Worm (Caenorhabditis elegans): Measurements from ENCODE around the gene apm-3.

Gene apm-3

ce11 chrX:952557-953083 lies 2.2 kb upstream of the apm-3 start:
- TF ChIP-seq Y79H2A.3 (GFP tag; conservative IDR thresholded peaks at IDR 0.05) (no peak), ztf-22 (GFP tag; optimal IDR thresholded peaks at IDR 0.05) (no peak), him-1 (tag; optimal IDR thresholded peaks at IDR 0.05) (no peak), nhr-27 (tag; optimal IDR thresholded peaks at IDR 0.05) (no peak), bed-1 (GFP tag; IDR thresholded peaks at IDR 0.05) (no peak), T26A5.8 (tag; optimal IDR thresholded peaks at IDR 0.05) (no peak), attf-5 (GFP tag; optimal IDR thresholded peaks at IDR 0.05) (no peak), mxl-1 (tag; optimal IDR thresholded peaks at IDR 0.05) (no peak), nfya-2 (GFP tag; IDR thresholded peaks at IDR 0.05) (no peak)

- TF ChIP-seq D2030.7 (GFP tag; IDR thresholded peaks at IDR 0.05), result no peak
- no peak for TF ChIP-seq Y53G8AR.9 (GFP tag; conservative IDR thresholded peaks at IDR 0.05)
- no peak for TF ChIP-seq zfh-2 (GFP tag; conservative IDR thresholded peaks at IDR 0.05)
- no peak for TF ChIP-seq F39B2.1 (GFP tag; IDR thresholded peaks at IDR 0.05)
- no peak for TF ChIP-seq B0019.2 (GFP tag; conservative IDR thresholded peaks at IDR 0.05)
- TF ChIP-seq pbrm-1 (GFP tag; IDR thresholded peaks at IDR 0.05), result no peak
- no peak for TF ChIP-seq ceh-40 (GFP tag; IDR thresholded peaks at IDR 0.05)
- no peak for TF ChIP-seq ceh-91 (GFP tag; IDR thresholded peaks at IDR 0.05)
- no peak for TF ChIP-seq egrh-3 (GFP tag; IDR thresholded peaks at IDR 0.05)
- TF ChIP-seq attf-5 (GFP tag; optimal IDR thresholded peaks at IDR 0.05), result no peak
- TF ChIP-seq lin-26 (GFP tag; IDR thresholded peaks at IDR 0.05), result no peak
- no peak for TF ChIP-seq B0261.1 (tag; optimal IDR thresholded peaks at IDR 0.05)
- TF ChIP-seq lag-1 (GFP tag; IDR thresholded peaks at IDR 0.05), result no peak
- TF ChIP-seq ZK185.1 (tag; optimal IDR thresholded peaks at IDR 0.05; ENCODE audit: poor library complexity, severe bottlenecking), result no peak
- TF ChIP-seq ztf-6 (GFP tag; IDR thresholded peaks at IDR 0.05), result no peak
- no peak for TF ChIP-seq sea-2 (GFP tag; IDR thresholded peaks at IDR 0.05)
- no peak for TF ChIP-seq mxl-1 (tag; optimal IDR thresholded peaks at IDR 0.05)
- no peak for TF ChIP-seq egl-18 (GFP tag; IDR thresholded peaks at IDR 0.05)
- TF ChIP-seq xnd-1 (tag; optimal IDR thresholded peaks at IDR 0.05), result no peak
- no peak for TF ChIP-seq F37B4.10 (GFP tag; IDR thresholded peaks at IDR 0.05)
These were observed 2.8 kb downstream of the apm-3 start, which contains the start of gene chil-10 for ce11 chrX:957581-957980. Gene chil-10 (plus strand): TSS chrX:957881.

- TF ChIP-seq B0035.1 (tag; optimal IDR thresholded peaks at IDR 0.05) (no peak), C17E4.6 (GFP tag; IDR thresholded peaks at IDR 0.05) (no peak), ztf-22 (GFP tag; optimal IDR thresholded peaks at IDR 0.05) (no peak), egrh-3 (GFP tag; IDR thresholded peaks at IDR 0.05) (no peak), snpc-4 (GFP tag; optimal IDR thresholded peaks at IDR 0.05) (no peak), snpc-4 (tag; optimal IDR thresholded peaks at IDR 0.05) (no peak), Y56A3A.18 (GFP tag; IDR thresholded peaks at IDR 0.05) (no peak), attf-5 (GFP tag; optimal IDR thresholded peaks at IDR 0.05) (no peak), somi-1 (GFP tag; optimal IDR thresholded peaks at IDR 0.05) (no peak), mes-4 (tag; optimal IDR thresholded peaks at IDR 0.05) (no peak), mel-28 (tag; optimal IDR thresholded peaks at IDR 0.05; ENCODE audit: borderline replicate concordance) (no peak)
These were observed 5.4 kb downstream of the apm-3 start for ce11 chrX:960139-960538.

- TF ChIP-seq F57C9.4 (tag; optimal IDR thresholded peaks at IDR 0.05) (no peak), ztf-3 (GFP tag; optimal IDR thresholded peaks at IDR 0.05) (no peak), attf-3 (GFP tag; conservative IDR thresholded peaks at IDR 0.05) (no peak), hlh-26 (GFP tag; conservative IDR thresholded peaks at IDR 0.05) (no peak), lsy-27 (tag; optimal IDR thresholded peaks at IDR 0.05; ENCODE audit: borderline replicate concordance, insufficient read depth) (no peak), F55B11.4 (tag; optimal IDR thresholded peaks at IDR 0.05; ENCODE audit: borderline replicate concordance, insufficient read depth) (no peak), ztf-25 (GFP tag; IDR thresholded peaks at IDR 0.05) (no peak), ceh-100 (GFP tag; IDR thresholded peaks at IDR 0.05) (no peak), ztf-6 (GFP tag; IDR thresholded peaks at IDR 0.05) (no peak), nhr-120 (GFP tag; IDR thresholded peaks at IDR 0.05) (no peak), D2030.7 (GFP tag; IDR thresholded peaks at IDR 0.05) (no peak), athp-1 (tag; optimal IDR thresholded peaks at IDR 0.05) (no peak), snpc-4 (GFP tag; optimal IDR thresholded peaks at IDR 0.05) (no peak), snpc-4 (tag; optimal IDR thresholded peaks at IDR 0.05) (no peak), ceh-27 (GFP tag; optimal IDR thresholded peaks at IDR 0.05) (no peak)
These were observed 8.4 kb downstream of the apm-3 start, which contains the start of gene ncs-1 for ce11 chrX:963171-963570. Gene ncs-1 (minus strand): TSS chrX:963271.
